Worm (Caenorhabditis elegans) whole organism, early embryonic: Measurements from ENCODE around the gene ttr-59.

Source experiments
- B0310.2 ChIP-seq: sonication (generic microtip); optimal IDR thresholded peaks from 2 replicates; lab custom pipeline; 2016; ENCODE audit warnings: mild to moderate bottlenecking, missing genetic modification characterization, missing compliant biosample characterization
- ceh-13 ChIP-seq: fragments of 200-800 bp; sonication (Bioruptor generic); optimal IDR thresholded peaks from 2 replicates; lab custom pipeline; 2018; ENCODE audit warnings: mild to moderate bottlenecking, missing genetic modification characterization, missing compliant biosample characterization
- sea-1 ChIP-seq: fragments of 200-800 bp; sonication (Bioruptor generic); conservative IDR thresholded peaks from 2 replicates; pipeline ENCODE4 v1.3.6; 2022; ENCODE audit warnings: missing genetic modification characterization, missing compliant biosample characterization
- tbx-37 ChIP-seq: fragments of 200-800 bp; sonication (Bioruptor generic); conservative IDR thresholded peaks from 2 replicates; pipeline ENCODE4 v1.3.6; 2022; ENCODE audit warnings: missing genetic modification reagents, missing genetic modification characterization, missing compliant biosample characterization

ce11 chrX:7311870-7312269 lies 17.7 kb upstream of the ttr-59 start:
- TF ChIP-seq sea-1 (GFP tag; lab: Robert Waterston, UW) (no peak), B0310.2 (tag; lab: Kevin White, UChicago) (no peak), ceh-13 (GFP tag; lab: Kevin White, UChicago) (no peak), tbx-37 (no peak)
